Worm (Caenorhabditis elegans) whole organism, young adult: ENCODE results near the gene K02D10.2.
A peak's percentile ranks its signal among the peaks of the same experiment; 100 is the strongest.

Source experiments
- B0019.2 ChIP-seq: fragments of 200-800 bp; sonication (Bioruptor generic); conservative IDR thresholded peaks from 2 replicates; pipeline ENCODE4 v1.3.6; 2022; ENCODE audit warnings: missing genetic modification reagents, missing genetic modification characterization, missing compliant biosample characterization
- B0336.3 ChIP-seq: fragments of 200-800 bp; sonication (Bioruptor generic); IDR thresholded peaks from 2 replicates; pipeline ENCODE4 v1.3.6; 2022; ENCODE audit warnings: missing genetic modification characterization, missing compliant biosample characterization
- C17E4.6 ChIP-seq: fragments of 200-800 bp; sonication (Bioruptor generic); IDR thresholded peaks from 2 replicates; pipeline ENCODE4 v1.3.6; 2022; ENCODE audit warnings: missing genetic modification reagents, missing genetic modification characterization, missing compliant biosample characterization
- F10E7.11 ChIP-seq: sonication (generic microtip); optimal IDR thresholded peaks from 2 replicates; lab custom pipeline; 2017; ENCODE audit warnings: mild to moderate bottlenecking, missing genetic modification characterization, moderate library complexity, missing compliant biosample characterization
- F52B5.7 ChIP-seq: sonication (generic microtip); optimal IDR thresholded peaks from 2 replicates; lab custom pipeline; 2016; ENCODE audit warnings: mild to moderate bottlenecking, missing genetic modification characterization, missing compliant biosample characterization
- F57C9.4 ChIP-seq: sonication (generic microtip); optimal IDR thresholded peaks from 2 replicates; lab custom pipeline; 2017; ENCODE audit warnings: mild to moderate bottlenecking, missing genetic modification characterization, missing compliant biosample characterization
- K11D2.4 ChIP-seq: fragments of 200-800 bp; sonication (Bioruptor generic); IDR thresholded peaks from 2 replicates; pipeline ENCODE4 v1.3.6; 2022; ENCODE audit warnings: missing genetic modification reagents, missing genetic modification characterization, missing compliant biosample characterization
- K12H6.12 ChIP-seq: fragments of 200-800 bp; sonication (Bioruptor generic); optimal IDR thresholded peaks from 2 replicates; lab custom pipeline; 2018; ENCODE audit warnings: mild to moderate bottlenecking, missing genetic modification characterization, missing compliant biosample characterization
- T07F8.4 ChIP-seq: sonication (generic microtip); optimal IDR thresholded peaks from 2 replicates; lab custom pipeline; 2016; ENCODE audit warnings: mild to moderate bottlenecking, missing genetic modification characterization, moderate library complexity, missing compliant biosample characterization
- Y53F4B.3 ChIP-seq: fragments of 200-800 bp; sonication (Bioruptor generic); IDR thresholded peaks from 2 replicates; pipeline ENCODE4 v1.3.6; 2022; ENCODE audit warnings: missing genetic modification reagents, missing genetic modification characterization, missing compliant biosample characterization
- Y67H2A.10 ChIP-seq: fragments of 200-800 bp; sonication (Bioruptor generic); conservative IDR thresholded peaks from 2 replicates; pipeline ENCODE4 v1.3.6; 2022; ENCODE audit warnings: missing genetic modification reagents, missing genetic modification characterization, missing compliant biosample characterization
- aptf-3 ChIP-seq: fragments of 200-800 bp; sonication (Bioruptor generic); IDR thresholded peaks from 2 replicates; pipeline ENCODE4 v1.3.6; 2022; ENCODE audit warnings: missing genetic modification characterization, missing compliant biosample characterization
- bed-1 ChIP-seq: fragments of 200-800 bp; sonication (Bioruptor generic); IDR thresholded peaks from 2 replicates; pipeline ENCODE4 v1.3.6; 2022; ENCODE audit warnings: missing genetic modification reagents, missing genetic modification characterization, missing compliant biosample characterization
- bed-2 ChIP-seq: fragments of 200-800 bp; sonication (Bioruptor generic); IDR thresholded peaks from 2 replicates; pipeline ENCODE4 v1.3.6; 2022; ENCODE audit warnings: missing genetic modification reagents, missing genetic modification characterization, missing compliant biosample characterization
- cebp-1 ChIP-seq, 2 experiments: fragments of 200-800 bp in 1 of 2; sonication (Bioruptor generic) in 1 of 2; sonication (generic microtip) in 1 of 2; IDR thresholded peaks in 1 of 2; optimal IDR thresholded peaks in 1 of 2; 2 replicates each; pipeline versions ENCODE4 v1.3.6 to Lab custom; 2017 to 2022; ENCODE audit warnings: missing compliant biosample characterization in 2 of 2, missing genetic modification characterization in 2 of 2, mild to moderate bottlenecking in 1 of 2, missing genetic modification reagents in 1 of 2, moderate library complexity in 1 of 2
- ceh-27 ChIP-seq: fragments of 200-800 bp; sonication (Bioruptor generic); optimal IDR thresholded peaks from 2 replicates; lab custom pipeline; 2018; ENCODE audit warnings: mild to moderate bottlenecking, missing genetic modification characterization, moderate library complexity, missing compliant biosample characterization
- ceh-58 ChIP-seq: fragments of 200-800 bp; sonication (Bioruptor generic); IDR thresholded peaks from 2 replicates; pipeline ENCODE4 v1.3.6; 2022; ENCODE audit warnings: missing genetic modification characterization, missing compliant biosample characterization
- ceh-79 ChIP-seq: sonication (generic microtip); optimal IDR thresholded peaks from 2 replicates; lab custom pipeline; 2017; ENCODE audit warnings: mild to moderate bottlenecking, missing genetic modification characterization, missing compliant biosample characterization
- dox-1 ChIP-seq: fragments of 200-800 bp; sonication (Bioruptor generic); IDR thresholded peaks from 2 replicates; pipeline ENCODE4 v1.3.6; 2022; ENCODE audit warnings: missing genetic modification reagents, missing genetic modification characterization, missing compliant biosample characterization
- egl-44 ChIP-seq: fragments of 200-800 bp; sonication (Bioruptor generic); IDR thresholded peaks from 2 replicates; pipeline ENCODE4 v1.3.6; 2022; ENCODE audit warnings: missing genetic modification reagents, missing genetic modification characterization, missing compliant biosample characterization
- him-1 ChIP-seq: sonication (generic microtip); optimal IDR thresholded peaks from 2 replicates; lab custom pipeline; 2016; ENCODE audit warnings: missing genotype, missing genetic modification reagents, missing genetic modification characterization, missing compliant biosample characterization
- hlh-26 ChIP-seq: fragments of 200-800 bp; sonication (Bioruptor generic); conservative IDR thresholded peaks from 2 replicates; pipeline ENCODE4 v1.3.6; 2022; ENCODE audit warnings: missing genetic modification reagents, missing genetic modification characterization, missing compliant biosample characterization
- hmg-20 ChIP-seq: fragments of 200-800 bp; sonication (Bioruptor generic); IDR thresholded peaks from 2 replicates; pipeline ENCODE4 v1.3.6; 2022; ENCODE audit warnings: missing genetic modification reagents, missing genetic modification characterization, missing compliant biosample characterization
- hsf-1 ChIP-seq: fragments of 200-800 bp; sonication (Bioruptor generic); IDR thresholded peaks from 2 replicates; pipeline ENCODE4 v1.3.6; 2022; ENCODE audit warnings: missing genetic modification reagents, missing genetic modification characterization, missing compliant biosample characterization
- let-526 ChIP-seq: fragments of 200-800 bp; sonication (Bioruptor generic); IDR thresholded peaks from 2 replicates; pipeline ENCODE4 v1.3.6; 2022; ENCODE audit warnings: missing genetic modification reagents, missing genetic modification characterization, missing compliant biosample characterization
- let-607 ChIP-seq, 2 experiments: fragments of 200-800 bp in 1 of 2; sonication (Bioruptor generic) in 1 of 2; sonication (generic microtip) in 1 of 2; optimal IDR thresholded peaks; 2 replicates each; lab custom pipeline; 2016 to 2018; ENCODE audit warnings: mild to moderate bottlenecking in 2 of 2, missing compliant biosample characterization in 2 of 2, missing genetic modification characterization in 2 of 2, moderate library complexity in 2 of 2, missing genotype in 1 of 2
- lin-26 ChIP-seq: fragments of 200-800 bp; sonication (Bioruptor generic); IDR thresholded peaks from 2 replicates; pipeline ENCODE4 v1.3.6; 2022; ENCODE audit warnings: missing genetic modification reagents, missing genetic modification characterization, missing compliant biosample characterization
- lin-40 ChIP-seq: sonication (generic microtip); optimal IDR thresholded peaks from 2 replicates; lab custom pipeline; 2016; ENCODE audit warnings: missing genetic modification characterization, mild to moderate bottlenecking, missing compliant biosample characterization, missing genotype, missing genetic modification reagents
- lir-1 ChIP-seq: fragments of 200-800 bp; sonication (Bioruptor generic); conservative IDR thresholded peaks from 2 replicates; pipeline ENCODE4 v1.3.6; 2022; ENCODE audit warnings: missing genetic modification reagents, missing genetic modification characterization, missing compliant biosample characterization
- madf-10 ChIP-seq: sonication (generic microtip); optimal IDR thresholded peaks from 2 replicates; lab custom pipeline; 2016; ENCODE audit warnings: mild to moderate bottlenecking, missing genetic modification characterization, missing compliant biosample characterization
- madf-3 ChIP-seq: fragments of 200-800 bp; sonication (Bioruptor generic); IDR thresholded peaks from 2 replicates; pipeline ENCODE4 v1.3.6; 2022; ENCODE audit warnings: missing genetic modification reagents, missing genetic modification characterization, missing compliant biosample characterization
- madf-8 ChIP-seq: fragments of 200-800 bp; sonication (Bioruptor generic); conservative IDR thresholded peaks from 2 replicates; pipeline ENCODE4 v1.3.6; 2022; ENCODE audit warnings: missing genetic modification reagents, missing genetic modification characterization, missing compliant biosample characterization
- mcd-1 ChIP-seq: fragments of 200-800 bp; sonication (Bioruptor generic); IDR thresholded peaks from 2 replicates; pipeline ENCODE4 v1.3.6; 2022; ENCODE audit warnings: missing genetic modification reagents, missing genetic modification characterization, missing compliant biosample characterization
- nfya-1 ChIP-seq: sonication (generic microtip); optimal IDR thresholded peaks from 2 replicates; lab custom pipeline; 2017; ENCODE audit warnings: antibody characterized with exemption, missing compliant biosample characterization, missing genetic modification characterization, borderline replicate concordance; ENCODE audit not compliant: insufficient read depth
- nfyb-1 ChIP-seq: fragments of 200-800 bp; sonication (Bioruptor generic); IDR thresholded peaks from 2 replicates; pipeline ENCODE4 v1.3.6; 2022; ENCODE audit warnings: missing genetic modification reagents, missing genetic modification characterization, missing compliant biosample characterization
- nhr-80 ChIP-seq: sonication (generic microtip); optimal IDR thresholded peaks from 2 replicates; lab custom pipeline; 2016; ENCODE audit warnings: missing genetic modification characterization, missing compliant biosample characterization
- pha-4 ChIP-seq: fragments of 150-350 bp; sonication (generic microtip); optimal IDR thresholded peaks from 2 replicates; lab custom pipeline; 2014; ENCODE audit warnings: missing biosample characterization, missing genetic modification reagents, missing genetic modification characterization
- rec-8 ChIP-seq, 2 experiments: sonication (generic microtip); optimal IDR thresholded peaks; 2 replicates each; lab custom pipeline; 2016; ENCODE audit warnings: mild to moderate bottlenecking in 2 of 2, missing genetic modification characterization in 2 of 2, missing genetic modification reagents in 2 of 2, missing genotype in 2 of 2, missing biosample characterization in 1 of 2, missing compliant biosample characterization in 1 of 2, moderate library complexity in 1 of 2
- sptf-2 ChIP-seq: fragments of 200-800 bp; sonication (Bioruptor generic); optimal IDR thresholded peaks from 2 replicates; lab custom pipeline; 2018; ENCODE audit warnings: mild to moderate bottlenecking, missing genetic modification characterization, missing compliant biosample characterization
- tbp1 ChIP-seq: fragments of 200-800 bp; sonication (Bioruptor generic); optimal IDR thresholded peaks from 2 replicates; lab custom pipeline; 2018; ENCODE audit warnings: mild to moderate bottlenecking, missing genetic modification characterization, missing compliant biosample characterization
- tlf-1 ChIP-seq: fragments of 200-800 bp; sonication (Bioruptor generic); optimal IDR thresholded peaks from 2 replicates; lab custom pipeline; 2018; ENCODE audit warnings: mild to moderate bottlenecking, missing genetic modification characterization, missing compliant biosample characterization
- unc-62 ChIP-seq: fragments of 150-350 bp; optimal IDR thresholded peaks from 2 replicates; lab custom pipeline; 2014; ENCODE audit warnings: missing biosample characterization, missing genetic modification reagents, missing genetic modification characterization
- zfh-2 ChIP-seq: fragments of 200-800 bp; sonication (Bioruptor generic); conservative IDR thresholded peaks from 2 replicates; pipeline ENCODE4 v1.3.6; 2022; ENCODE audit warnings: missing genetic modification reagents, missing genetic modification characterization, missing compliant biosample characterization
- ztf-18 ChIP-seq: sonication (generic microtip); optimal IDR thresholded peaks from 2 replicates; lab custom pipeline; 2016; ENCODE audit warnings: missing genotype, mild to moderate bottlenecking, missing genetic modification characterization, missing compliant biosample characterization
- ztf-22 ChIP-seq: fragments of 200-800 bp; sonication (Bioruptor generic); optimal IDR thresholded peaks from 2 replicates; lab custom pipeline; 2018; ENCODE audit warnings: mild to moderate bottlenecking, missing genetic modification characterization, moderate library complexity, missing compliant biosample characterization

Gene K02D10.2

DNA sequence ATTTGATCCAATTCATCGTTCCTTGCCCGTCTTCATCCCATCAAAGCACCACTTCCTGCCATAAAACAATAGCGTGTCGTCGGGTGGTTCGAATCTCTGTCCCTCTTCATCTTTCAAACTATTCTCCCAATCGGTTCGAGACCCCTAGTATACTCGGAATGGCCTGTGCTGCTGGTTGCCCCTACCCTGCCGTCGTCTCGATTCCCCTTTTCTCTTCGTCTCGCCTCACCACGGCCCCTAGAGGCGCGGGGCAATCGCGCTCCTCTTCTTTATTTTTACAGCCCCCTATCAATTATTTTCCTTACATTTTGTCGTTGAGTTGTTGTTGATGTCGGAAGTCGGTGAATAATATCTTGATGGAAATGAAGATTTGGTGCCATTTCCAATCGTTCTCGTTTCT, 17.6 kb upstream of the K02D10.2 start:
- TF ChIP-seq unc-62 (GFP tag; lab: Kevin White, UChicago): no peak
- TF ChIP-seq zfh-2 (GFP tag; lab: Robert Waterston, UW): peak; percentile 78
- TF ChIP-seq bed-1: no peak
- no peak for TF ChIP-seq aptf-3 (GFP tag; lab: Robert Waterston, UW)

DNA sequence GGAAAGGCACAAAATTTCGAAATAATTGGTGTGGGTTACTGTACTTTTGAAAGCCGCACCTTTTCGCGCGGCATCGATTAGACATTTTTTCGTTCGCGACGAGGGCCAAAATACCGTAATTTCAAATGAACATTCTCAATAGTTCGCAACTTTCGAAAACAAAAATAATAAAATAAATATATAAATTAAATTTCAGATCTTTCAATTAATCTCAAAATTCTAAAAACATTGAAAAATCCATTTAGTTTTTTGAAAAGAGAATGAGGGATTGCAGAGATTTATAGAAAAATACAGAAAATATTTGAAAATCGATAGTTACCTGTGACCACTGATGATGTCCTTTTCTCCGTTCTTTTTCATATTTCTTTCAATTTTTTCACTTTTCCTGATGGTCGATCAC, 15.0 kb upstream of the K02D10.2 start, which contains the start of gene K02D10.8:
Gene K02D10.8, plus strand, starts transcription at position 301 of the 400 bp plus-strand sequence.
- TF ChIP-seq nfya-1 (tag; lab: Kevin White, UChicago): no peak
- TF ChIP-seq lin-40 (tag; lab: Kevin White, UChicago): no peak
- no peak for TF ChIP-seq K11D2.4 (GFP tag; lab: Robert Waterston, UW)
- no peak for TF ChIP-seq ceh-58 (GFP tag; lab: Robert Waterston, UW)
- no peak for TF ChIP-seq C17E4.6
- no peak for TF ChIP-seq him-1 (tag; lab: Kevin White, UChicago)
- no peak for TF ChIP-seq nhr-80 (tag; lab: Kevin White, UChicago)
- TF ChIP-seq lin-26: no peak
- no peak for TF ChIP-seq tlf-1 (GFP tag; lab: Kevin White, UChicago)
- no peak for TF ChIP-seq bed-2 (GFP tag; lab: Robert Waterston, UW)
- no peak for TF ChIP-seq ztf-22
- no peak for TF ChIP-seq dox-1 (GFP tag; lab: Robert Waterston, UW)
- no peak for TF ChIP-seq T07F8.4
- no peak for TF ChIP-seq mcd-1 (GFP tag; lab: Robert Waterston, UW)
- no peak for TF ChIP-seq egl-44 (GFP tag; lab: Robert Waterston, UW)
- TF ChIP-seq B0019.2 (GFP tag; lab: Robert Waterston, UW): no peak
- no peak for TF ChIP-seq hlh-26 (GFP tag; lab: Robert Waterston, UW)
- TF ChIP-seq tbp1 (GFP tag; lab: Kevin White, UChicago): no peak
- no peak for TF ChIP-seq F57C9.4 (tag; lab: Kevin White, UChicago)

DNA sequence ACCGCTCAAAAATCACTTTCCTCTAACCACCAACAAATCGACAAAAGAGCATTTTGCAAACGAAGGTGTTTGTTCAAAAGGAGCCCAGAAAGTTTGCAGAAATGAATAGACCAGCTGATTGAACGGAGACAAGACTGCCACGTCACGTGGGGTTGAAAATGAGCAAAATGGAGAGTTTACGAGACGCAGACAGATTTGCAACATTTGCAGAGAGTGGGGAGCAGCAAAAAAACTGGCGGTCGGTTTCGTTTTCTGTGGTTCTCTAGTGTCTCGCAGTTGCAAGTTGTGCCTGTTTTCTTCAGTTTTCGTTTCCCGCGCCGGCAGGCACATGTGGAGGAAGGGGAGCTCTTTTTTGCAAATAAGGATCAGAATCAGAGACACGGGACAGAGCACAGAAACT, 14.4 kb upstream of the K02D10.2 start:
- TF ChIP-seq hmg-20 (GFP tag; lab: Robert Waterston, UW) (no peak), nfyb-1 (GFP tag; lab: Robert Waterston, UW) (peak; percentile 53; the same call in 1 of the 2 replicates), dox-1 (GFP tag; lab: Robert Waterston, UW) (no peak), F10E7.11 (tag; lab: Kevin White, UChicago) (no peak), madf-3 (no peak), ceh-79 (tag; lab: Kevin White, UChicago) (no peak), F52B5.7 (no peak), Y67H2A.10 (GFP tag; lab: Robert Waterston, UW) (no peak), K12H6.12 (tag; lab: Kevin White, UChicago) (peak; percentile 71), sptf-2 (GFP tag; lab: Kevin White, UChicago) (no peak), mcd-1 (GFP tag; lab: Robert Waterston, UW) (peak; percentile 39; the same call in 1 of the 2 replicates), ztf-18 (peak; percentile 1), pha-4 (tag; lab: Kevin White, UChicago) (peak; percentile 72), madf-10 (tag; lab: Kevin White, UChicago) (peak; percentile 3), lir-1 (GFP tag; lab: Robert Waterston, UW) (0 out of 2 replicates have a peak, but pooled peaks have one; percentile 40), Y53F4B.3 (GFP tag; lab: Robert Waterston, UW) (no peak), ceh-58 (GFP tag; lab: Robert Waterston, UW) (no peak), let-607 (tag; optimal IDR thresholded peaks at IDR 0.05; lab: Kevin White, UChicago) (peak in 1 of 2 experiments; percentile 23), rec-8 (tag; optimal IDR thresholded peaks at IDR 0.05; lab: Kevin White, UChicago) (no peak), let-526 (0 out of 2 replicates have a peak, but pooled peaks have one; percentile 31), K11D2.4 (GFP tag; lab: Robert Waterston, UW) (0 out of 2 replicates have a peak, but pooled peaks have one; percentile 59), cebp-1 (GFP tag; IDR thresholded peaks at IDR 0.05; lab: Robert Waterston, UW) (no peak; the same call in 1 of the 2 replicates), cebp-1 (tag; optimal IDR thresholded peaks at IDR 0.05; lab: Kevin White, UChicago) (peak; percentile 75), hsf-1 (no peak), madf-8 (GFP tag; lab: Robert Waterston, UW) (no peak), ceh-27 (GFP tag; lab: Kevin White, UChicago) (no peak), nhr-80 (tag; lab: Kevin White, UChicago) (peak; percentile 69), B0336.3 (no peak)
